Worm (Caenorhabditis elegans) whole organism, late embryonic: ENCODE data around the gene T02D1.7.

ENCODE experiments used
- F13H6.1 ChIP-seq: sonication (generic microtip); optimal IDR thresholded peaks from 2 replicates; lab custom pipeline; 2016; ENCODE audit warnings: missing genetic modification characterization, missing compliant biosample characterization
- ama-1 ChIP-seq: fragments of 150-350 bp; optimal IDR thresholded peaks from 2 replicates; lab custom pipeline; 2014
- ceh-14 ChIP-seq: sonication (generic microtip); optimal IDR thresholded peaks from 2 replicates; lab custom pipeline; 2016; ENCODE audit warnings: missing genotype, missing genetic modification characterization, missing compliant biosample characterization
- dmd-4 ChIP-seq: sonication (generic microtip); optimal IDR thresholded peaks from 2 replicates; lab custom pipeline; 2016; ENCODE audit warnings: borderline replicate concordance, missing genetic modification characterization, missing compliant biosample characterization
- dve-1 ChIP-seq: sonication (generic microtip); optimal IDR thresholded peaks from 2 replicates; lab custom pipeline; 2017; ENCODE audit warnings: antibody characterized with exemption, mild to moderate bottlenecking, missing genetic modification characterization, missing compliant biosample characterization
- ets-4 ChIP-seq: sonication (generic microtip); optimal IDR thresholded peaks from 2 replicates; lab custom pipeline; 2016; ENCODE audit warnings: missing genetic modification characterization, missing compliant biosample characterization
- hlh-6 ChIP-seq: sonication (generic microtip); optimal IDR thresholded peaks from 2 replicates; lab custom pipeline; 2016; ENCODE audit warnings: missing genotype, missing genetic modification characterization, missing compliant biosample characterization
- pha-4 ChIP-seq: fragments of 150-350 bp; optimal IDR thresholded peaks from 2 replicates; lab custom pipeline; 2018; ENCODE audit warnings: missing biosample characterization, missing genetic modification reagents, missing genetic modification characterization
- unc-55 ChIP-seq: sonication (generic microtip); optimal IDR thresholded peaks from 2 replicates; lab custom pipeline; 2017; ENCODE audit warnings: missing biosample characterization, missing genetic modification reagents, missing genetic modification characterization

DNA sequence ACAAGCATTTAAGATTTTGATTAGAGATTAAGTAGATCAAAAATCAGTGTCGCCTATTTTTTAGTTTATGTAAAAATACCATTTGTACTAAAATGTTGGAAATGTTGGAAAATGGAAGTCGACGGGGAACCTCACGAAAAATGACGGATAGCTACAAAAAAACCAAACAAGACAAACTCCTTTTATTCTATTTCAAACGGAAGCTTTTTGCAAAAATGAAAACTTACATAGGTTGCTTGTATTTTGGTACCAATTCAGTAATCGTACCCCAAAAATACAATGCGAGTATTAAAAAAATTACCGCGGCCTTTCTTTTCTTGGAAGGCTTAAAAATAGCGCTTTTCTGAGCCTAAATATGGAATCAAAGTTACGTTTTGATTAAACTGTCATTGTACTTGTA, 47.1 kb upstream of the T02D1.7 start:
- TF ChIP-seq F13H6.1 (tag; lab: Kevin White, UChicago) (no peak), ets-4 (no peak), dve-1 (no peak), ama-1 (lab: Kevin White, UChicago) (no peak), unc-55 (no peak), hlh-6 (tag; lab: Kevin White, UChicago) (no peak), dmd-4 (tag; lab: Kevin White, UChicago) (no peak), ceh-14 (no peak), pha-4 (tag; lab: Kevin White, UChicago) (no peak)
